Fruit fly (Drosophila melanogaster): ENCODE results near the gene CG2116.
A peak's percentile ranks its signal among the peaks of the same experiment; 100 is the strongest.

Gene CG2116

dm6 chrX:8114476-8115342, 14.9 kb upstream of the CG2116 start (continued):
- TF ChIP-seq nerfin-2 (GFP tag; IDR thresholded peaks at IDR 0.05; ENCODE audit: partially characterized antibody) (no peak), CG10147 (GFP tag; optimal IDR thresholded peaks at IDR 0.05) (peak; percentile 58), hbn (GFP tag; IDR thresholded peaks at IDR 0.05; ENCODE audit: partially characterized antibody) (no peak), Deaf1 (tag; optimal IDR thresholded peaks at IDR 0.05) (peak; percentile 37), NFAT (GFP tag; IDR thresholded peaks at IDR 0.05) (no peak), ash1 (GFP tag; optimal IDR thresholded peaks at IDR 0.05) (no peak), CG9797 (GFP tag; optimal IDR thresholded peaks at IDR 0.05) (no peak), CG7928 (GFP tag; optimal IDR thresholded peaks at IDR 0.05) (no peak), ham (GFP tag; IDR thresholded peaks at IDR 0.05) (no peak), CG2678 (tag; optimal IDR thresholded peaks at IDR 0.05) (peak; percentile 80), pum (GFP tag; optimal IDR thresholded peaks at IDR 0.05) (peak; percentile 15), Adf1 (GFP tag; IDR thresholded peaks at IDR 0.05) (no peak), sc (optimal IDR thresholded peaks at IDR 0.05) (no peak), sc (GFP tag; optimal IDR thresholded peaks at IDR 0.05) (no peak), Lpt (GFP tag; optimal IDR thresholded peaks at IDR 0.05) (no peak), Bdp1 (GFP tag; optimal IDR thresholded peaks at IDR 0.05) (peak; percentile 28), sqz (GFP tag; optimal IDR thresholded peaks at IDR 0.05) (no peak), gcm (GFP tag; optimal IDR thresholded peaks at IDR 0.05) (peak; percentile 26), CG2199 (GFP tag; IDR thresholded peaks at IDR 0.05) (no peak), CG4854 (GFP tag; optimal IDR thresholded peaks at IDR 0.05) (peak; percentile 15), gro (GFP tag; optimal IDR thresholded peaks at IDR 0.05) (peak; percentile 32), CG5180 (GFP tag; optimal IDR thresholded peaks at IDR 0.05) (peak; percentile 35), CG16813 (GFP tag; IDR thresholded peaks at IDR 0.05; ENCODE audit: partially characterized antibody) (no peak), zen2 (GFP tag; IDR thresholded peaks at IDR 0.05; ENCODE audit: partially characterized antibody) (no peak), ab (GFP tag; optimal IDR thresholded peaks at IDR 0.05) (no peak), tio (GFP tag; optimal IDR thresholded peaks at IDR 0.05) (no peak), CG16779 (GFP tag; IDR thresholded peaks at IDR 0.05) (no peak), pzg (GFP tag; optimal IDR thresholded peaks at IDR 0.05) (no peak), Dip2 (GFP tag; IDR thresholded peaks at IDR 0.05) (no peak), grau (tag; optimal IDR thresholded peaks at IDR 0.05) (peak; percentile 79), pfk (GFP tag; optimal IDR thresholded peaks at IDR 0.05) (no peak), stc (GFP tag; IDR thresholded peaks at IDR 0.05) (peak; percentile 67), Bteb2 (GFP tag; optimal IDR thresholded peaks at IDR 0.05) (peak; percentile 48), CG10959 (GFP tag; IDR thresholded peaks at IDR 0.05) (no peak), ATbp (GFP tag; optimal IDR thresholded peaks at IDR 0.05) (peak; percentile 18), CG3065 (GFP tag; optimal IDR thresholded peaks at IDR 0.05) (no peak), CG11696 (GFP tag; IDR thresholded peaks at IDR 0.05) (peak; percentile 78), cwo (GFP tag; optimal IDR thresholded peaks at IDR 0.05) (peak; percentile 70), CG11398 (GFP tag; optimal IDR thresholded peaks at IDR 0.05) (no peak), dmrt99B (tag; optimal IDR thresholded peaks at IDR 0.05) (peak; percentile 74), bcd (GFP tag; optimal IDR thresholded peaks at IDR 0.05) (peak; percentile 38), CG7372 (GFP tag; IDR thresholded peaks at IDR 0.05) (peak; percentile 70), mam (GFP tag; optimal IDR thresholded peaks at IDR 0.05) (no peak), CG8290 (GFP tag; optimal IDR thresholded peaks at IDR 0.05) (no peak), CG8290 (tag; optimal IDR thresholded peaks at IDR 0.05) (peak in 1 of 2 experiments; percentile 59), sim (GFP tag; IDR thresholded peaks at IDR 0.05) (0 out of 2 replicates have a peak, but pooled peaks have one; percentile 23), pho (GFP tag; optimal IDR thresholded peaks at IDR 0.05) (peak; percentile 74), kah (GFP tag; optimal IDR thresholded peaks at IDR 0.05) (peak; percentile 9), fd3F (GFP tag; optimal IDR thresholded peaks at IDR 0.05) (peak; percentile 52), CG12236 (GFP tag; optimal IDR thresholded peaks at IDR 0.05) (no peak)
